Worm (Caenorhabditis elegans) whole organism, late embryonic: ENCODE data around the gene T14B4.5.

Experiments used
- C08G9.2 ChIP-seq: sonication (generic microtip); optimal IDR thresholded peaks from 2 replicates; lab custom pipeline; 2016; ENCODE audit warnings: mild to moderate bottlenecking, missing genetic modification characterization, moderate library complexity, missing compliant biosample characterization
- F13H6.1 ChIP-seq: sonication (generic microtip); optimal IDR thresholded peaks from 2 replicates; lab custom pipeline; 2016; ENCODE audit warnings: missing genetic modification characterization, missing compliant biosample characterization
- K02D7.2 ChIP-seq: sonication (generic microtip); optimal IDR thresholded peaks from 2 replicates; lab custom pipeline; 2017; ENCODE audit warnings: mild to moderate bottlenecking, missing genetic modification characterization, missing compliant biosample characterization
- T23F11.4 ChIP-seq: fragments of 200-800 bp; sonication (Bioruptor generic); optimal IDR thresholded peaks from 2 replicates; lab custom pipeline; 2018; ENCODE audit warnings: mild to moderate bottlenecking, missing genetic modification characterization, missing compliant biosample characterization
- Y22D7AL.16 ChIP-seq: sonication (generic microtip); optimal IDR thresholded peaks from 2 replicates; lab custom pipeline; 2016; ENCODE audit warnings: missing genetic modification characterization, missing compliant biosample characterization
- ahr-1 ChIP-seq: sonication (generic microtip); optimal IDR thresholded peaks from 2 replicates; lab custom pipeline; 2016; ENCODE audit warnings: missing genetic modification characterization, missing compliant biosample characterization
- ama-1 ChIP-seq: fragments of 150-350 bp; optimal IDR thresholded peaks from 2 replicates; lab custom pipeline; 2014
- ceh-14 ChIP-seq: sonication (generic microtip); optimal IDR thresholded peaks from 2 replicates; lab custom pipeline; 2016; ENCODE audit warnings: missing genotype, missing genetic modification characterization, missing compliant biosample characterization
- ceh-18 ChIP-seq: sonication (generic microtip); optimal IDR thresholded peaks from 2 replicates; lab custom pipeline; 2016; ENCODE audit warnings: missing genetic modification characterization, missing compliant biosample characterization
- ceh-22 ChIP-seq: sonication (generic microtip); optimal IDR thresholded peaks from 2 replicates; lab custom pipeline; 2017; ENCODE audit warnings: missing biosample characterization, missing genetic modification characterization
- ceh-31 ChIP-seq: sonication (generic microtip); optimal IDR thresholded peaks from 2 replicates; lab custom pipeline; 2016; ENCODE audit warnings: missing genetic modification characterization, missing compliant biosample characterization
- ceh-34 ChIP-seq: sonication (generic microtip); optimal IDR thresholded peaks from 2 replicates; lab custom pipeline; 2016; ENCODE audit warnings: mild to moderate bottlenecking, missing genetic modification characterization, missing compliant biosample characterization
- ceh-6 ChIP-seq: fragments of 200-800 bp; sonication (Bioruptor generic); optimal IDR thresholded peaks from 2 replicates; lab custom pipeline; 2018; ENCODE audit warnings: mild to moderate bottlenecking, missing genetic modification characterization, missing compliant biosample characterization
- che-1 ChIP-seq: sonication (generic microtip); optimal IDR thresholded peaks from 2 replicates; lab custom pipeline; 2016; ENCODE audit warnings: mild to moderate bottlenecking, missing genetic modification characterization, missing compliant biosample characterization
- dmd-4 ChIP-seq: sonication (generic microtip); optimal IDR thresholded peaks from 2 replicates; lab custom pipeline; 2016; ENCODE audit warnings: borderline replicate concordance, missing genetic modification characterization, missing compliant biosample characterization
- dve-1 ChIP-seq: sonication (generic microtip); optimal IDR thresholded peaks from 2 replicates; lab custom pipeline; 2017; ENCODE audit warnings: antibody characterized with exemption, mild to moderate bottlenecking, missing genetic modification characterization, missing compliant biosample characterization
- elt-2 ChIP-seq: sonication (generic microtip); optimal IDR thresholded peaks from 2 replicates; lab custom pipeline; 2016; ENCODE audit warnings: missing genetic modification reagents, missing genetic modification characterization, missing compliant biosample characterization
- ets-4 ChIP-seq: sonication (generic microtip); optimal IDR thresholded peaks from 2 replicates; lab custom pipeline; 2016; ENCODE audit warnings: missing genetic modification characterization, missing compliant biosample characterization
- eyg-1 ChIP-seq: sonication (generic microtip); optimal IDR thresholded peaks from 2 replicates; lab custom pipeline; 2016; ENCODE audit warnings: missing genotype, missing genetic modification characterization, missing compliant biosample characterization
- fax-1 ChIP-seq: sonication (generic microtip); optimal IDR thresholded peaks from 2 replicates; lab custom pipeline; 2016; ENCODE audit warnings: missing genotype, missing genetic modification characterization, missing compliant biosample characterization
- gmeb-2 ChIP-seq: sonication (generic microtip); optimal IDR thresholded peaks from 2 replicates; lab custom pipeline; 2016; ENCODE audit warnings: missing genetic modification characterization, inconsistent platforms, missing compliant biosample characterization
- hlh-13 ChIP-seq: fragments of 200-800 bp; sonication (Bioruptor generic); optimal IDR thresholded peaks from 2 replicates; lab custom pipeline; 2018; ENCODE audit warnings: mild to moderate bottlenecking, missing genetic modification characterization, missing compliant biosample characterization
- hlh-30 ChIP-seq: sonication (generic microtip); optimal IDR thresholded peaks from 2 replicates; lab custom pipeline; 2017; ENCODE audit warnings: antibody characterized with exemption, missing genetic modification characterization, missing compliant biosample characterization; ENCODE audit not compliant: insufficient read depth
- hlh-8 ChIP-seq: sonication (generic microtip); optimal IDR thresholded peaks from 2 replicates; lab custom pipeline; 2016; ENCODE audit warnings: missing genotype, missing genetic modification characterization, missing compliant biosample characterization
- lin-11 ChIP-seq: fragments of 200-800 bp; sonication (Bioruptor generic); optimal IDR thresholded peaks from 2 replicates; lab custom pipeline; 2018; ENCODE audit warnings: mild to moderate bottlenecking, missing genetic modification characterization, missing compliant biosample characterization
- madf-2 ChIP-seq: sonication (generic microtip); optimal IDR thresholded peaks from 2 replicates; lab custom pipeline; 2017; ENCODE audit warnings: missing genetic modification characterization, missing compliant biosample characterization
- nfya-1 ChIP-seq: sonication (generic microtip); optimal IDR thresholded peaks from 2 replicates; lab custom pipeline; 2017; ENCODE audit warnings: missing genetic modification characterization, mild to moderate bottlenecking, missing compliant biosample characterization, antibody characterized with exemption, moderate library complexity
- nhr-11 ChIP-seq: fragments of 150-350 bp; optimal IDR thresholded peaks from 2 replicates; lab custom pipeline; 2014; ENCODE audit warnings: missing biosample characterization, missing genetic modification characterization
- nhr-232 ChIP-seq: sonication (generic microtip); optimal IDR thresholded peaks from 2 replicates; lab custom pipeline; 2016; ENCODE audit warnings: missing genetic modification characterization, missing compliant biosample characterization
- pha-2 ChIP-seq: sonication (generic microtip); optimal IDR thresholded peaks from 2 replicates; lab custom pipeline; 2017; ENCODE audit warnings: mild to moderate bottlenecking, missing genetic modification characterization, missing compliant biosample characterization
- ref-2 ChIP-seq: sonication (generic microtip); optimal IDR thresholded peaks from 2 replicates; lab custom pipeline; 2016; ENCODE audit warnings: missing genetic modification characterization, missing compliant biosample characterization
- rnt-1 ChIP-seq: sonication (generic microtip); optimal IDR thresholded peaks from 2 replicates; lab custom pipeline; 2016; ENCODE audit warnings: missing genetic modification characterization, missing compliant biosample characterization
- sdc-2 ChIP-seq: sonication (generic microtip); optimal IDR thresholded peaks from 2 replicates; lab custom pipeline; 2016; ENCODE audit warnings: missing genotype, missing genetic modification characterization, missing compliant biosample characterization
- tbx-2 ChIP-seq: sonication (generic microtip); optimal IDR thresholded peaks from 2 replicates; lab custom pipeline; 2016; ENCODE audit warnings: missing genetic modification characterization, missing compliant biosample characterization
- tbx-7 ChIP-seq: sonication (generic microtip); optimal IDR thresholded peaks from 2 replicates; lab custom pipeline; 2016; ENCODE audit warnings: missing genotype, missing genetic modification characterization, missing compliant biosample characterization
- ttx-3 ChIP-seq: sonication (generic microtip); optimal IDR thresholded peaks from 2 replicates; lab custom pipeline; 2016; ENCODE audit warnings: missing genetic modification reagents, missing genetic modification characterization, missing compliant biosample characterization
- unc-3 ChIP-seq, 2 experiments: fragments of 200-800 bp in 1 of 2; sonication (Bioruptor generic) in 1 of 2; sonication (generic microtip) in 1 of 2; conservative IDR thresholded peaks in 1 of 2; optimal IDR thresholded peaks in 1 of 2; 2 replicates each; pipeline versions ENCODE4 v1.3.6 to Lab custom; 2016 to 2022; ENCODE audit warnings: missing compliant biosample characterization in 2 of 2, missing genetic modification characterization in 2 of 2, missing genetic modification reagents in 1 of 2
- unc-42 ChIP-seq: sonication (generic microtip); optimal IDR thresholded peaks from 2 replicates; lab custom pipeline; 2016; ENCODE audit warnings: missing genotype, missing genetic modification characterization, missing compliant biosample characterization
- unc-55 ChIP-seq: sonication (generic microtip); optimal IDR thresholded peaks from 2 replicates; lab custom pipeline; 2017; ENCODE audit warnings: missing biosample characterization, missing genetic modification reagents, missing genetic modification characterization
- unc-86 ChIP-seq: sonication (generic microtip); optimal IDR thresholded peaks from 2 replicates; lab custom pipeline; 2016; ENCODE audit warnings: missing genetic modification characterization, missing compliant biosample characterization
- zip-5 ChIP-seq: sonication (generic microtip); optimal IDR thresholded peaks from 2 replicates; lab custom pipeline; 2016; ENCODE audit warnings: missing genetic modification characterization, missing compliant biosample characterization

Gene T14B4.5

ce11 chrII:6681478-6681877 lies 35.2 kb upstream of the T14B4.5 start:
- TF ChIP-seq nhr-232 (tag; lab: Kevin White, UChicago) (no peak), eyg-1 (no peak)

- TF ChIP-seq pha-2 (tag; lab: Kevin White, UChicago) (no peak), rnt-1 (no peak), K02D7.2 (tag; lab: Kevin White, UChicago) (no peak), fax-1 (tag; lab: Kevin White, UChicago) (no peak), hlh-13 (no peak), ceh-22 (tag; lab: Kevin White, UChicago) (no peak)
Observed at ce11 chrII:6682918-6683317, 33.7 kb upstream of the T14B4.5 start.

- peak; percentile 81 for TF ChIP-seq unc-55 (GFP tag; lab: Kevin White, UChicago)
- TF ChIP-seq C08G9.2 (tag; lab: Kevin White, UChicago) = peak; percentile 46
- TF ChIP-seq nhr-232 (tag; lab: Kevin White, UChicago) = no peak
- no peak for TF ChIP-seq F13H6.1 (tag; lab: Kevin White, UChicago)
- TF ChIP-seq unc-3 (GFP tag; conservative IDR thresholded peaks at IDR 0.05; lab: Robert Waterston, UW) = no peak
- TF ChIP-seq unc-3 (tag; optimal IDR thresholded peaks at IDR 0.05; lab: Kevin White, UChicago) = no peak
- TF ChIP-seq ceh-34 = peak; percentile 40
- peak; percentile 76 for TF ChIP-seq ceh-31 (tag; lab: Kevin White, UChicago)
- TF ChIP-seq rnt-1 = peak; percentile 73
- peak; percentile 26 for TF ChIP-seq ceh-18 (tag; lab: Kevin White, UChicago)
- peak; percentile 36 for TF ChIP-seq ets-4
- TF ChIP-seq ceh-6 = no peak
- peak; percentile 70 for TF ChIP-seq tbx-2 (tag; lab: Kevin White, UChicago)
- TF ChIP-seq, all 69 proteins: peak for 8
Observed at ce11 chrII:6683663-6684285, 32.9 kb upstream of the T14B4.5 start, which contains the start of gene gyf-1. Gene gyf-1 (plus strand): TSS chrII:6684235.

- TF ChIP-seq Y22D7AL.16 (tag; lab: Kevin White, UChicago) (no peak), che-1 (tag; lab: Kevin White, UChicago) (no peak), ceh-22 (tag; lab: Kevin White, UChicago) (no peak), ama-1 (no peak), ref-2 (tag; lab: Kevin White, UChicago) (no peak), zip-5 (tag; lab: Kevin White, UChicago) (no peak), ahr-1 (tag; lab: Kevin White, UChicago) (no peak), unc-86 (tag; lab: Kevin White, UChicago) (no peak), sdc-2 (tag; lab: Kevin White, UChicago) (no peak), F13H6.1 (tag; lab: Kevin White, UChicago) (no peak)
Observed at ce11 chrII:6685964-6686363, 30.7 kb upstream of the T14B4.5 start.

- TF ChIP-seq unc-42 (tag; lab: Kevin White, UChicago) (no peak), madf-2 (tag; lab: Kevin White, UChicago) (no peak), gmeb-2 (tag; lab: Kevin White, UChicago) (no peak), tbx-7 (tag; lab: Kevin White, UChicago) (no peak), hlh-8 (tag; lab: Kevin White, UChicago) (no peak), hlh-30 (tag; lab: Kevin White, UChicago) (no peak), ttx-3 (tag; lab: Kevin White, UChicago) (no peak), T23F11.4 (GFP tag; lab: Kevin White, UChicago) (no peak), dmd-4 (tag; lab: Kevin White, UChicago) (no peak), ceh-14 (tag; lab: Kevin White, UChicago) (no peak), lin-11 (tag; lab: Kevin White, UChicago) (no peak), dve-1 (tag; lab: Kevin White, UChicago) (no peak), nfya-1 (tag; lab: Kevin White, UChicago) (no peak), elt-2 (tag; lab: Kevin White, UChicago) (no peak), nhr-11 (tag; lab: Kevin White, UChicago) (no peak), unc-86 (tag; lab: Kevin White, UChicago) (no peak)
Observed at ce11 chrII:6689088-6689487, 27.6 kb upstream of the T14B4.5 start.
